Worm (Caenorhabditis elegans): ENCODE data around the gene shk-1.

The shk-1 gene

ce11 chrII:9738820-9739219 is 19.2 kb upstream of the shk-1 start (continued):
- TF ChIP-seq ZK337.2 (GFP tag; IDR thresholded peaks at IDR 0.05) (no peak), egl-43 (GFP tag; IDR thresholded peaks at IDR 0.05) (peak; percentile 61; the same call in 1 of the 2 replicates), nhr-10 (tag; optimal IDR thresholded peaks at IDR 0.05) (no peak), ztf-11 (tag; optimal IDR thresholded peaks at IDR 0.05) (no peak), nhr-111 (GFP tag; optimal IDR thresholded peaks at IDR 0.05) (no peak), mep-1 (tag; optimal IDR thresholded peaks at IDR 0.05) (peak; percentile 31), cey-2 (tag; optimal IDR thresholded peaks at IDR 0.05; ENCODE audit: borderline replicate concordance, insufficient read depth) (no peak), madf-9 (GFP tag; conservative IDR thresholded peaks at IDR 0.05) (0 out of 2 replicates have a peak, but pooled peaks have one; percentile 21), pqm-1 (tag; optimal IDR thresholded peaks at IDR 0.05) (peak; percentile 86), R02D3.7 (tag; optimal IDR thresholded peaks at IDR 0.05) (no peak), zip-2 (tag; optimal IDR thresholded peaks at IDR 0.05) (no peak), lin-29 (GFP tag; IDR thresholded peaks at IDR 0.05) (no peak), aha-1 (tag) (peak; percentile 90), nhr-76 (tag; optimal IDR thresholded peaks at IDR 0.05) (no peak), jun-1 (tag; optimal IDR thresholded peaks at IDR 0.05) (no peak), nhr-102 (tag; optimal IDR thresholded peaks at IDR 0.05) (peak; percentile 63), spr-1 (tag; optimal IDR thresholded peaks at IDR 0.05) (no peak), set-16 (GFP tag; IDR thresholded peaks at IDR 0.05) (peak; percentile 37; the same call in 1 of the 2 replicates), ceh-28 (tag; optimal IDR thresholded peaks at IDR 0.05) (no peak), tra-1 (GFP tag; IDR thresholded peaks at IDR 0.05) (peak; percentile 90), ceh-20 (GFP tag; IDR thresholded peaks at IDR 0.05) (no peak), snpc-1.2 (GFP tag; IDR thresholded peaks at IDR 0.05) (0 out of 2 replicates have a peak, but pooled peaks have one; percentile 13), hlh-11 (tag; optimal IDR thresholded peaks at IDR 0.05) (peak; percentile 90), attf-4 (tag; optimal IDR thresholded peaks at IDR 0.05) (no peak), lin-38 (GFP tag; IDR thresholded peaks at IDR 0.05) (peak; percentile 48; the same call in 1 of the 2 replicates), dpl-1 (GFP tag; optimal IDR thresholded peaks at IDR 0.05) (no peak), nhr-77 (tag; optimal IDR thresholded peaks at IDR 0.05) (peak; percentile 87), pha-4 (GFP tag; IDR thresholded peaks at IDR 0.05) (0 out of 2 replicates have a peak, but pooled peaks have one; percentile 36), pha-4 (tag; optimal IDR thresholded peaks at IDR 0.05) (no peak), Y75B8A.6 (GFP tag; IDR thresholded peaks at IDR 0.05) (0 out of 2 replicates have a peak, but pooled peaks have one; percentile 62), Y105C5A.15 (GFP tag; IDR thresholded peaks at IDR 0.05) (peak; percentile 53; the same call in 1 of the 2 replicates), ZK546.5 (tag; optimal IDR thresholded peaks at IDR 0.05) (no peak), nhr-48 (tag; optimal IDR thresholded peaks at IDR 0.05) (peak; percentile 14), hmg-1.1 (GFP tag; IDR thresholded peaks at IDR 0.05) (no peak), tag-97 (GFP tag; IDR thresholded peaks at IDR 0.05) (no peak), nhr-41 (GFP tag; IDR thresholded peaks at IDR 0.05) (no peak), F49E8.2 (tag; optimal IDR thresholded peaks at IDR 0.05; ENCODE audit: borderline replicate concordance) (no peak), zfp-2 (tag; optimal IDR thresholded peaks at IDR 0.05) (no peak), nhr-11 (tag; optimal IDR thresholded peaks at IDR 0.05) (no peak), fkh-10 (GFP tag; optimal IDR thresholded peaks at IDR 0.05) (no peak), egl-27 (tag; optimal IDR thresholded peaks at IDR 0.05) (no peak), T26A8.4 (GFP tag; IDR thresholded peaks at IDR 0.05) (peak; percentile 62), ceh-44 (GFP tag; IDR thresholded peaks at IDR 0.05) (no peak), dmd-6 (GFP tag; IDR thresholded peaks at IDR 0.05) (peak; percentile 91), spr-3 (GFP tag; optimal IDR thresholded peaks at IDR 0.05) (peak; percentile 38), zfp-3 (GFP tag; conservative IDR thresholded peaks at IDR 0.05) (0 out of 2 replicates have a peak, but pooled peaks have one; percentile 25), mxl-2 (GFP tag; conservative IDR thresholded peaks at IDR 0.05) (0 out of 2 replicates have a peak, but pooled peaks have one; percentile 2), duxl-1 (tag; optimal IDR thresholded peaks at IDR 0.05; ENCODE audit: poor library complexity) (no peak), arid-1 (GFP tag; conservative IDR thresholded peaks at IDR 0.05) (0 out of 2 replicates have a peak, but pooled peaks have one; percentile 7), fos-1 (tag; optimal IDR thresholded peaks at IDR 0.05) (no peak), zip-11 (GFP tag; IDR thresholded peaks at IDR 0.05) (no peak), nhr-28 (tag; optimal IDR thresholded peaks at IDR 0.05) (peak; percentile 62)

Measured in whole organism, L4 larva.